Worm (Caenorhabditis elegans): ENCODE results near the gene pde-12.

ce11 chrIII:10880083-10880482 is 35.3 kb upstream of the pde-12 start, which contains the start of gene C44B9.3:
- TF ChIP-seq tab-1 (GFP tag; IDR thresholded peaks at IDR 0.05) (no peak), ztf-23 (GFP tag; IDR thresholded peaks at IDR 0.05) (no peak), ztf-29 (GFP tag; IDR thresholded peaks at IDR 0.05) (no peak), flt-1 (GFP tag; IDR thresholded peaks at IDR 0.05) (no peak), med-1 (GFP tag; optimal IDR thresholded peaks at IDR 0.05; ENCODE audit: insufficient read depth) (no peak), T22C8.4 (GFP tag; IDR thresholded peaks at IDR 0.05) (no peak), klf-2 (GFP tag; conservative IDR thresholded peaks at IDR 0.05) (no peak), cog-1 (tag; optimal IDR thresholded peaks at IDR 0.05) (no peak)

All from whole organism, midembryonic.